Worm (Caenorhabditis elegans) whole organism, L1 larva: ENCODE data around the gene Y37H2A.10.

Source experiments
- F16B12.6 ChIP-seq: fragments of 150-350 bp; optimal IDR thresholded peaks from 2 replicates; lab custom pipeline; 2014; ENCODE audit warnings: missing biosample characterization, missing genetic modification characterization
- Y116A8C.19 ChIP-seq: sonication (generic microtip); optimal IDR thresholded peaks from 2 replicates; lab custom pipeline; 2016; ENCODE audit warnings: missing compliant biosample characterization, missing genetic modification characterization, borderline replicate concordance
- efl-3 ChIP-seq: fragments of 200-800 bp; sonication (Bioruptor generic); optimal IDR thresholded peaks from 2 replicates; lab custom pipeline; 2018; ENCODE audit warnings: mild to moderate bottlenecking, missing genetic modification characterization, missing compliant biosample characterization
- elt-2 ChIP-seq: sonication (generic microtip); optimal IDR thresholded peaks from 2 replicates; lab custom pipeline; 2016; ENCODE audit warnings: missing genetic modification characterization, mild to moderate bottlenecking, inconsistent platforms, missing compliant biosample characterization, missing genetic modification reagents
- fkh-4 ChIP-seq: sonication (generic microtip); optimal IDR thresholded peaks from 2 replicates; lab custom pipeline; 2016; ENCODE audit warnings: missing compliant biosample characterization, missing genetic modification characterization, borderline replicate concordance
- fos-1 ChIP-seq: fragments of 150-350 bp; optimal IDR thresholded peaks from 2 replicates; lab custom pipeline; 2014; ENCODE audit warnings: missing biosample characterization, missing genetic modification characterization
- hpl-2 ChIP-seq: fragments of 150-350 bp; optimal IDR thresholded peaks from 2 replicates; lab custom pipeline; 2014; ENCODE audit warnings: missing biosample characterization, missing genetic modification reagents, missing genetic modification characterization
- isw-1 ChIP-seq: fragments of 200-800 bp; sonication (Bioruptor generic); IDR thresholded peaks from 2 replicates; pipeline ENCODE4 v1.3.6; 2022; ENCODE audit warnings: missing genetic modification characterization, missing compliant biosample characterization
- lin-35 ChIP-seq, 2 experiments: fragments of 150-350 bp; optimal IDR thresholded peaks; 2 replicates each; lab custom pipeline; 2014; ENCODE audit warnings: missing biosample characterization in 2 of 2, missing genetic modification characterization in 2 of 2, missing genetic modification reagents in 2 of 2
- nhr-11 ChIP-seq: fragments of 150-350 bp; optimal IDR thresholded peaks from 2 replicates; lab custom pipeline; 2014; ENCODE audit warnings: missing biosample characterization, missing genetic modification characterization
- nhr-71 ChIP-seq: sonication (generic microtip); optimal IDR thresholded peaks from 2 replicates; lab custom pipeline; 2016; ENCODE audit warnings: mild to moderate bottlenecking, missing genetic modification characterization, moderate library complexity, missing compliant biosample characterization
- nhr-76 ChIP-seq: sonication (generic microtip); optimal IDR thresholded peaks from 2 replicates; lab custom pipeline; 2017; ENCODE audit warnings: missing biosample characterization, missing genetic modification characterization
- nhr-85 ChIP-seq: sonication (generic microtip); peaks from one replicate; lab custom pipeline; 2016; ENCODE audit warnings: missing genetic modification characterization, inconsistent platforms, missing compliant biosample characterization
- nhr-90 ChIP-seq: sonication (generic microtip); optimal IDR thresholded peaks from 2 replicates; lab custom pipeline; 2016; ENCODE audit warnings: mild to moderate bottlenecking, missing genetic modification characterization, missing compliant biosample characterization; ENCODE audit not compliant: poor library complexity
- pax-3 ChIP-seq: fragments of 200-800 bp; sonication (Bioruptor generic); optimal IDR thresholded peaks from 2 replicates; lab custom pipeline; 2018; ENCODE audit warnings: mild to moderate bottlenecking, missing genetic modification characterization, moderate library complexity, missing compliant biosample characterization
- pqm-1 ChIP-seq: sonication (generic microtip); optimal IDR thresholded peaks from 3 replicates; lab custom pipeline; 2017; ENCODE audit warnings: missing biosample characterization, missing genetic modification characterization
- snpc-4 ChIP-seq: fragments of 150-350 bp; optimal IDR thresholded peaks from 2 replicates; lab custom pipeline; 2014; ENCODE audit warnings: missing biosample characterization, missing genetic modification characterization
- sup-37 ChIP-seq: fragments of 200-800 bp; sonication (Bioruptor generic); optimal IDR thresholded peaks from 2 replicates; lab custom pipeline; 2018; ENCODE audit warnings: mild to moderate bottlenecking, missing genetic modification characterization, missing compliant biosample characterization
- unc-98 ChIP-seq: fragments of 200-800 bp; sonication (Bioruptor generic); IDR thresholded peaks from 2 replicates; pipeline ENCODE4 v1.3.6; 2022; ENCODE audit warnings: missing genetic modification characterization, missing compliant biosample characterization

Y37H2A.10 gene

ce11 chrV:18188328-18188727 is 49.5 kb downstream of the Y37H2A.10 start, which contains the start of gene clec-245:
TSS of gene clec-245 (minus strand) at chrV:18188428.
- TF ChIP-seq nhr-85 (tag; lab: Kevin White, UChicago) = peak; percentile 60
- TF ChIP-seq fkh-4 (tag; lab: Kevin White, UChicago) = no peak

- TF ChIP-seq efl-3 (GFP tag; lab: Kevin White, UChicago) (no peak), fos-1 (tag; lab: Kevin White, UChicago) (no peak), nhr-90 (tag; lab: Kevin White, UChicago) (no peak), lin-35 (GFP tag; optimal IDR thresholded peaks at IDR 0.05; lab: Kevin White, UChicago) (no peak), isw-1 (GFP tag; lab: Robert Waterston, UW) (no peak), hpl-2 (GFP tag; lab: Kevin White, UChicago) (no peak), pax-3 (no peak), pqm-1 (no peak), nhr-71 (tag; lab: Kevin White, UChicago) (no peak), elt-2 (tag; lab: Kevin White, UChicago) (no peak), F16B12.6 (tag; lab: Kevin White, UChicago) (no peak), snpc-4 (tag; lab: Kevin White, UChicago) (no peak), nhr-11 (tag; lab: Kevin White, UChicago) (no peak), unc-98 (GFP tag; lab: Robert Waterston, UW) (no peak), sup-37 (GFP tag; lab: Kevin White, UChicago) (no peak), Y116A8C.19 (tag; lab: Kevin White, UChicago) (no peak), nhr-76 (no peak)
Measured at ce11 chrV:18189181-18189580, 50.4 kb downstream of the Y37H2A.10 start, which contains the start of gene clec-246. TSS of gene clec-246 (plus strand) at chrV:18189481.
